Worm (Caenorhabditis elegans) whole organism, young adult: ENCODE data around the gene srd-40.
A peak's percentile ranks its signal among the peaks of the same experiment; 100 is the strongest.

ENCODE experiments used
- B0035.1 ChIP-seq: sonication (generic microtip); optimal IDR thresholded peaks from 2 replicates; lab custom pipeline; 2016; ENCODE audit warnings: missing genetic modification characterization, mild to moderate bottlenecking, missing compliant biosample characterization, missing genotype, missing genetic modification reagents
- B0261.1 ChIP-seq: sonication (generic microtip); optimal IDR thresholded peaks from 2 replicates; lab custom pipeline; 2016; ENCODE audit warnings: mild to moderate bottlenecking, missing genetic modification characterization, moderate library complexity, missing compliant biosample characterization
- C06A6.2 ChIP-seq: fragments of 200-800 bp; sonication (Bioruptor generic); conservative IDR thresholded peaks from 2 replicates; pipeline ENCODE4 v1.3.6; 2022; ENCODE audit warnings: missing genetic modification characterization, missing compliant biosample characterization
- C17E4.6 ChIP-seq: fragments of 200-800 bp; sonication (Bioruptor generic); IDR thresholded peaks from 2 replicates; pipeline ENCODE4 v1.3.6; 2022; ENCODE audit warnings: missing genetic modification reagents, missing genetic modification characterization, missing compliant biosample characterization
- D2030.7 ChIP-seq: fragments of 200-800 bp; sonication (Bioruptor generic); IDR thresholded peaks from 2 replicates; pipeline ENCODE4 v1.3.6; 2022; ENCODE audit warnings: missing genetic modification reagents, missing genetic modification characterization, missing compliant biosample characterization
- F23B12.7 ChIP-seq: sonication (generic microtip); optimal IDR thresholded peaks from 2 replicates; lab custom pipeline; 2017; ENCODE audit warnings: missing genetic modification characterization, mild to moderate bottlenecking, missing compliant biosample characterization, antibody characterized with exemption, moderate library complexity; ENCODE audit not compliant: insufficient read depth
- F39B2.1 ChIP-seq: fragments of 200-800 bp; sonication (Bioruptor generic); IDR thresholded peaks from 2 replicates; pipeline ENCODE4 v1.3.6; 2022; ENCODE audit warnings: missing genetic modification reagents, missing genetic modification characterization, missing compliant biosample characterization
- F49E8.2 ChIP-seq: sonication (generic microtip); optimal IDR thresholded peaks from 3 replicates; lab custom pipeline; 2017; ENCODE audit warnings: missing genetic modification characterization, mild to moderate bottlenecking, missing compliant biosample characterization, antibody characterized with exemption, moderate library complexity; ENCODE audit not compliant: insufficient read depth
- K12H6.12 ChIP-seq: fragments of 200-800 bp; sonication (Bioruptor generic); optimal IDR thresholded peaks from 2 replicates; lab custom pipeline; 2018; ENCODE audit warnings: mild to moderate bottlenecking, missing genetic modification characterization, missing compliant biosample characterization
- T26A5.8 ChIP-seq: sonication (generic microtip); optimal IDR thresholded peaks from 2 replicates; lab custom pipeline; 2016; ENCODE audit warnings: missing genetic modification characterization, missing compliant biosample characterization
- Y67H2A.10 ChIP-seq: fragments of 200-800 bp; sonication (Bioruptor generic); conservative IDR thresholded peaks from 2 replicates; pipeline ENCODE4 v1.3.6; 2022; ENCODE audit warnings: missing genetic modification reagents, missing genetic modification characterization, missing compliant biosample characterization
- ZK185.1 ChIP-seq: sonication (generic microtip); optimal IDR thresholded peaks from 2 replicates; lab custom pipeline; 2016; ENCODE audit warnings: mild to moderate bottlenecking, missing genetic modification characterization, missing compliant biosample characterization; ENCODE audit not compliant: poor library complexity, severe bottlenecking
- atf-7 ChIP-seq: sonication (generic microtip); optimal IDR thresholded peaks from 2 replicates; lab custom pipeline; 2017; ENCODE audit warnings: mild to moderate bottlenecking, missing genetic modification characterization, missing compliant biosample characterization
- attf-3 ChIP-seq: fragments of 200-800 bp; sonication (Bioruptor generic); conservative IDR thresholded peaks from 2 replicates; pipeline ENCODE4 v1.3.6; 2022; ENCODE audit warnings: missing genetic modification reagents, missing genetic modification characterization, missing compliant biosample characterization
- attf-5 ChIP-seq: fragments of 200-800 bp; sonication (Bioruptor generic); optimal IDR thresholded peaks from 2 replicates; lab custom pipeline; 2018; ENCODE audit warnings: mild to moderate bottlenecking, missing genetic modification characterization, missing compliant biosample characterization
- attf-6 ChIP-seq: fragments of 200-800 bp; sonication (Bioruptor generic); IDR thresholded peaks from 2 replicates; pipeline ENCODE4 v1.3.6; 2022; ENCODE audit warnings: missing genetic modification reagents, missing genetic modification characterization, missing compliant biosample characterization
- bed-2 ChIP-seq: fragments of 200-800 bp; sonication (Bioruptor generic); IDR thresholded peaks from 2 replicates; pipeline ENCODE4 v1.3.6; 2022; ENCODE audit warnings: missing genetic modification reagents, missing genetic modification characterization, missing compliant biosample characterization
- cebp-2 ChIP-seq: fragments of 200-800 bp; sonication (Bioruptor generic); IDR thresholded peaks from 2 replicates; pipeline ENCODE4 v1.3.6; 2022; ENCODE audit warnings: missing genetic modification characterization, missing compliant biosample characterization
- ceh-79 ChIP-seq: sonication (generic microtip); optimal IDR thresholded peaks from 2 replicates; lab custom pipeline; 2017; ENCODE audit warnings: mild to moderate bottlenecking, missing genetic modification characterization, missing compliant biosample characterization
- ceh-91 ChIP-seq: fragments of 200-800 bp; sonication (Bioruptor generic); IDR thresholded peaks from 2 replicates; pipeline ENCODE4 v1.3.6; 2022; ENCODE audit warnings: missing genetic modification reagents, missing genetic modification characterization, missing compliant biosample characterization
- efl-1 ChIP-seq: fragments of 150-350 bp; optimal IDR thresholded peaks from 2 replicates; lab custom pipeline; 2014; ENCODE audit warnings: missing biosample characterization, missing genetic modification reagents, missing genetic modification characterization
- egl-44 ChIP-seq: fragments of 200-800 bp; sonication (Bioruptor generic); IDR thresholded peaks from 2 replicates; pipeline ENCODE4 v1.3.6; 2022; ENCODE audit warnings: missing genetic modification reagents, missing genetic modification characterization, missing compliant biosample characterization
- egrh-3 ChIP-seq: fragments of 200-800 bp; sonication (Bioruptor generic); IDR thresholded peaks from 2 replicates; pipeline ENCODE4 v1.3.6; 2022; ENCODE audit warnings: missing genetic modification reagents, missing genetic modification characterization, missing compliant biosample characterization
- ekl-4 ChIP-seq: fragments of 200-800 bp; sonication (Bioruptor generic); IDR thresholded peaks from 2 replicates; pipeline ENCODE4 v1.3.6; 2022; ENCODE audit warnings: missing genetic modification reagents, missing genetic modification characterization, missing compliant biosample characterization
- gei-17 ChIP-seq: fragments of 200-800 bp; sonication (Bioruptor generic); optimal IDR thresholded peaks from 2 replicates; lab custom pipeline; 2018; ENCODE audit warnings: mild to moderate bottlenecking, missing genetic modification characterization, missing compliant biosample characterization
- him-1 ChIP-seq: sonication (generic microtip); optimal IDR thresholded peaks from 2 replicates; lab custom pipeline; 2016; ENCODE audit warnings: missing genotype, missing genetic modification reagents, missing genetic modification characterization, missing compliant biosample characterization
- hmg-20 ChIP-seq: fragments of 200-800 bp; sonication (Bioruptor generic); IDR thresholded peaks from 2 replicates; pipeline ENCODE4 v1.3.6; 2022; ENCODE audit warnings: missing genetic modification reagents, missing genetic modification characterization, missing compliant biosample characterization
- lin-26 ChIP-seq: fragments of 200-800 bp; sonication (Bioruptor generic); IDR thresholded peaks from 2 replicates; pipeline ENCODE4 v1.3.6; 2022; ENCODE audit warnings: missing genetic modification reagents, missing genetic modification characterization, missing compliant biosample characterization
- lin-54 ChIP-seq: fragments of 200-800 bp; sonication (Bioruptor generic); optimal IDR thresholded peaks from 2 replicates; lab custom pipeline; 2018; ENCODE audit warnings: mild to moderate bottlenecking, missing genetic modification characterization, missing compliant biosample characterization
- lir-1 ChIP-seq: fragments of 200-800 bp; sonication (Bioruptor generic); conservative IDR thresholded peaks from 2 replicates; pipeline ENCODE4 v1.3.6; 2022; ENCODE audit warnings: missing genetic modification reagents, missing genetic modification characterization, missing compliant biosample characterization
- madf-10 ChIP-seq: sonication (generic microtip); optimal IDR thresholded peaks from 2 replicates; lab custom pipeline; 2016; ENCODE audit warnings: mild to moderate bottlenecking, missing genetic modification characterization, missing compliant biosample characterization
- mcd-1 ChIP-seq: fragments of 200-800 bp; sonication (Bioruptor generic); IDR thresholded peaks from 2 replicates; pipeline ENCODE4 v1.3.6; 2022; ENCODE audit warnings: missing genetic modification reagents, missing genetic modification characterization, missing compliant biosample characterization
- nfya-1 ChIP-seq: sonication (generic microtip); optimal IDR thresholded peaks from 2 replicates; lab custom pipeline; 2017; ENCODE audit warnings: antibody characterized with exemption, missing compliant biosample characterization, missing genetic modification characterization, borderline replicate concordance; ENCODE audit not compliant: insufficient read depth
- nhr-179 ChIP-seq: sonication (generic microtip); optimal IDR thresholded peaks from 2 replicates; lab custom pipeline; 2016; ENCODE audit warnings: mild to moderate bottlenecking, missing genetic modification characterization, missing compliant biosample characterization
- pbrm-1 ChIP-seq: fragments of 200-800 bp; sonication (Bioruptor generic); IDR thresholded peaks from 2 replicates; pipeline ENCODE4 v1.3.6; 2022; ENCODE audit warnings: missing genetic modification reagents, missing genetic modification characterization, missing compliant biosample characterization
- rec-8 ChIP-seq, 2 experiments: sonication (generic microtip); optimal IDR thresholded peaks; 2 replicates each; lab custom pipeline; 2016; ENCODE audit warnings: mild to moderate bottlenecking in 2 of 2, missing genetic modification characterization in 2 of 2, missing genetic modification reagents in 2 of 2, missing genotype in 2 of 2, missing biosample characterization in 1 of 2, missing compliant biosample characterization in 1 of 2, moderate library complexity in 1 of 2
- sea-2 ChIP-seq: fragments of 200-800 bp; sonication (Bioruptor generic); IDR thresholded peaks from 2 replicates; pipeline ENCODE4 v1.3.6; 2022; ENCODE audit warnings: missing genetic modification characterization, missing compliant biosample characterization
- snpc-1.1 ChIP-seq: sonication (generic microtip); optimal IDR thresholded peaks from 2 replicates; lab custom pipeline; 2017; ENCODE audit warnings: missing genetic modification characterization, mild to moderate bottlenecking, missing compliant biosample characterization, antibody characterized with exemption, moderate library complexity, missing genotype, missing genetic modification reagents; ENCODE audit not compliant: insufficient read depth
- snpc-1.3 ChIP-seq: sonication (generic microtip); optimal IDR thresholded peaks from 2 replicates; lab custom pipeline; 2017; ENCODE audit warnings: missing genetic modification characterization, mild to moderate bottlenecking, missing compliant biosample characterization, antibody characterized with exemption, moderate library complexity, missing genotype, missing genetic modification reagents; ENCODE audit not compliant: insufficient read depth
- snpc-3.4 ChIP-seq: sonication (generic microtip); optimal IDR thresholded peaks from 2 replicates; lab custom pipeline; 2017; ENCODE audit warnings: missing genetic modification characterization, mild to moderate bottlenecking, missing compliant biosample characterization, antibody characterized with exemption, moderate library complexity, missing genotype, missing genetic modification reagents
- tbp1 ChIP-seq: fragments of 200-800 bp; sonication (Bioruptor generic); optimal IDR thresholded peaks from 2 replicates; lab custom pipeline; 2018; ENCODE audit warnings: mild to moderate bottlenecking, missing genetic modification characterization, missing compliant biosample characterization
- zfh-2 ChIP-seq: fragments of 200-800 bp; sonication (Bioruptor generic); conservative IDR thresholded peaks from 2 replicates; pipeline ENCODE4 v1.3.6; 2022; ENCODE audit warnings: missing genetic modification reagents, missing genetic modification characterization, missing compliant biosample characterization
- zim-3 ChIP-seq: sonication (generic microtip); optimal IDR thresholded peaks from 2 replicates; lab custom pipeline; 2017; ENCODE audit warnings: mild to moderate bottlenecking, missing genetic modification characterization, moderate library complexity, missing compliant biosample characterization
- ztf-18 ChIP-seq: sonication (generic microtip); optimal IDR thresholded peaks from 2 replicates; lab custom pipeline; 2016; ENCODE audit warnings: missing genotype, mild to moderate bottlenecking, missing genetic modification characterization, missing compliant biosample characterization
- ztf-25 ChIP-seq: fragments of 200-800 bp; sonication (Bioruptor generic); IDR thresholded peaks from 2 replicates; pipeline ENCODE4 v1.3.6; 2022; ENCODE audit warnings: missing genetic modification reagents, missing genetic modification characterization, missing compliant biosample characterization
- ztf-28 ChIP-seq: fragments of 200-800 bp; sonication (Bioruptor generic); IDR thresholded peaks from 2 replicates; pipeline ENCODE4 v1.3.6; 2022; ENCODE audit warnings: missing genetic modification reagents, missing genetic modification characterization, missing compliant biosample characterization
- ztf-6 ChIP-seq: fragments of 200-800 bp; sonication (Bioruptor generic); IDR thresholded peaks from 2 replicates; pipeline ENCODE4 v1.3.6; 2022; ENCODE audit warnings: missing genetic modification reagents, missing genetic modification characterization, missing compliant biosample characterization

Gene srd-40

DNA sequence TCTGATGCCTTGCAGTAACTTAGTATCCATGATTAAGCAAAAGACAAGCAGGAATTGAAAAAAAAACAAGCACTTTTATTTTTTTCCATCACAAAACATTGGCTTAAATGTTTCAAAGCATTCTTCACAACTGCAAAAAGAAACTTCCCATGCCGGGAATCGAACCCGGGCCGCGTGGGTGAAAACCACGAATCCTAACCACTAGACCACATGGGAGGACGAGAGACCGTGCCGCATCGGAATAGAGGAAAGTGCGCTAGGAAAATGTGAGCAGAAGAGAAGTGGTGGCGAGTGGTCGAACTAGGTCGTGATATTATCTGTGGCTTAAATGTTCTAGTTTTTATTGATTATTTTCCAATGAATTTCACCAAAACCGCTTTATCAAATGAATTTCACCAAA, 44.0 kb downstream of the srd-40 start (continued):
- TF ChIP-seq snpc-1.1 (peak; percentile 5), ztf-18 (tag; lab: Kevin White, UChicago) (peak; percentile 52), F39B2.1 (GFP tag; lab: Robert Waterston, UW) (no peak), C17E4.6 (GFP tag; lab: Robert Waterston, UW) (no peak), ztf-25 (GFP tag; lab: Robert Waterston, UW) (0 out of 2 replicates have a peak, but pooled peaks have one; percentile 46), ekl-4 (peak; percentile 41; the same call in 1 of the 2 replicates), him-1 (tag; lab: Kevin White, UChicago) (peak; percentile 86), gei-17 (GFP tag; lab: Kevin White, UChicago) (peak; percentile 59), atf-7 (tag; lab: Kevin White, UChicago) (no peak), sea-2 (no peak), snpc-1.3 (tag; lab: Kevin White, UChicago) (peak; percentile 59), tbp1 (peak; percentile 95), madf-10 (peak; percentile 67), attf-3 (GFP tag; lab: Robert Waterston, UW) (0 out of 2 replicates have a peak, but pooled peaks have one; percentile 35), zfh-2 (GFP tag; lab: Robert Waterston, UW) (0 out of 2 replicates have a peak, but pooled peaks have one; percentile 31), hmg-20 (GFP tag; lab: Robert Waterston, UW) (0 out of 2 replicates have a peak, but pooled peaks have one; percentile 42), zim-3 (tag; lab: Kevin White, UChicago) (no peak), attf-6 (GFP tag; lab: Robert Waterston, UW) (0 out of 2 replicates have a peak, but pooled peaks have one; percentile 34), K12H6.12 (tag; lab: Kevin White, UChicago) (peak; percentile 38), T26A5.8 (peak; percentile 6), nfya-1 (tag; lab: Kevin White, UChicago) (no peak), ztf-6 (GFP tag; lab: Robert Waterston, UW) (no peak), rec-8 (tag; optimal IDR thresholded peaks at IDR 0.05; lab: Kevin White, UChicago) (peak; percentile 17 to 56), lir-1 (GFP tag; lab: Robert Waterston, UW) (0 out of 2 replicates have a peak, but pooled peaks have one; percentile 28), B0035.1 (tag; lab: Kevin White, UChicago) (peak; percentile 25), snpc-3.4 (tag; lab: Kevin White, UChicago) (no peak), F49E8.2 (tag; lab: Kevin White, UChicago) (no peak), Y67H2A.10 (GFP tag; lab: Robert Waterston, UW) (no peak), ZK185.1 (tag; lab: Kevin White, UChicago) (peak; percentile 67), mcd-1 (peak; percentile 54), attf-5 (GFP tag; lab: Kevin White, UChicago) (peak; percentile 28), F23B12.7 (tag; lab: Kevin White, UChicago) (no peak), D2030.7 (GFP tag; lab: Robert Waterston, UW) (peak; percentile 83), efl-1 (GFP tag; lab: Kevin White, UChicago) (peak; percentile 6), C06A6.2 (GFP tag; lab: Robert Waterston, UW) (0 out of 2 replicates have a peak, but pooled peaks have one; percentile 30), cebp-2 (no peak), ztf-28 (no peak), B0261.1 (tag; lab: Kevin White, UChicago) (peak; percentile 94), nhr-179 (no peak), bed-2 (GFP tag; lab: Robert Waterston, UW) (no peak), ceh-79 (tag; lab: Kevin White, UChicago) (no peak), ceh-91 (GFP tag; lab: Robert Waterston, UW) (no peak), lin-54 (GFP tag; lab: Kevin White, UChicago) (peak; percentile 27), egrh-3 (peak; percentile 42), pbrm-1 (peak; percentile 78; the same call in 1 of the 2 replicates), egl-44 (GFP tag; lab: Robert Waterston, UW) (peak; percentile 80; the same call in 1 of the 2 replicates), lin-26 (GFP tag; lab: Robert Waterston, UW) (peak; percentile 86)
